Worm (Caenorhabditis elegans) whole organism, young adult: ENCODE data around the gene C01G5.9.

Experiments used
- B0019.2 ChIP-seq: fragments of 200-800 bp; sonication (Bioruptor generic); conservative IDR thresholded peaks from 2 replicates; pipeline ENCODE4 v1.3.6; 2022; ENCODE audit warnings: missing genetic modification reagents, missing genetic modification characterization, missing compliant biosample characterization
- F39B2.1 ChIP-seq: fragments of 200-800 bp; sonication (Bioruptor generic); IDR thresholded peaks from 2 replicates; pipeline ENCODE4 v1.3.6; 2022; ENCODE audit warnings: missing genetic modification reagents, missing genetic modification characterization, missing compliant biosample characterization
- F49E8.2 ChIP-seq: sonication (generic microtip); optimal IDR thresholded peaks from 3 replicates; lab custom pipeline; 2017; ENCODE audit warnings: missing genetic modification characterization, mild to moderate bottlenecking, missing compliant biosample characterization, antibody characterized with exemption, moderate library complexity; ENCODE audit not compliant: insufficient read depth
- F52B5.7 ChIP-seq: sonication (generic microtip); optimal IDR thresholded peaks from 2 replicates; lab custom pipeline; 2016; ENCODE audit warnings: mild to moderate bottlenecking, missing genetic modification characterization, missing compliant biosample characterization
- F57C9.4 ChIP-seq: sonication (generic microtip); optimal IDR thresholded peaks from 2 replicates; lab custom pipeline; 2017; ENCODE audit warnings: mild to moderate bottlenecking, missing genetic modification characterization, missing compliant biosample characterization
- K12H6.12 ChIP-seq: fragments of 200-800 bp; sonication (Bioruptor generic); optimal IDR thresholded peaks from 2 replicates; lab custom pipeline; 2018; ENCODE audit warnings: mild to moderate bottlenecking, missing genetic modification characterization, missing compliant biosample characterization
- Y53F4B.3 ChIP-seq: fragments of 200-800 bp; sonication (Bioruptor generic); IDR thresholded peaks from 2 replicates; pipeline ENCODE4 v1.3.6; 2022; ENCODE audit warnings: missing genetic modification reagents, missing genetic modification characterization, missing compliant biosample characterization
- Y53G8AR.9 ChIP-seq: fragments of 200-800 bp; sonication (Bioruptor generic); conservative IDR thresholded peaks from 2 replicates; pipeline ENCODE4 v1.3.6; 2022; ENCODE audit warnings: missing genetic modification reagents, missing genetic modification characterization, missing compliant biosample characterization
- Y56A3A.18 ChIP-seq: fragments of 200-800 bp; sonication (Bioruptor generic); IDR thresholded peaks from 2 replicates; pipeline ENCODE4 v1.3.6; 2022; ENCODE audit warnings: missing genetic modification reagents, missing genetic modification characterization, missing compliant biosample characterization
- Y67H2A.10 ChIP-seq: fragments of 200-800 bp; sonication (Bioruptor generic); conservative IDR thresholded peaks from 2 replicates; pipeline ENCODE4 v1.3.6; 2022; ENCODE audit warnings: missing genetic modification reagents, missing genetic modification characterization, missing compliant biosample characterization
- Y95B8A.8 ChIP-seq: fragments of 200-800 bp; sonication (Bioruptor generic); IDR thresholded peaks from 2 replicates; pipeline ENCODE4 v1.3.6; 2022; ENCODE audit warnings: missing genetic modification reagents, missing genetic modification characterization, missing compliant biosample characterization
- akir-1 ChIP-seq: fragments of 200-800 bp; sonication (Bioruptor generic); optimal IDR thresholded peaks from 2 replicates; lab custom pipeline; 2018; ENCODE audit warnings: mild to moderate bottlenecking, missing genetic modification characterization, moderate library complexity, missing compliant biosample characterization
- aptf-2 ChIP-seq: fragments of 200-800 bp; sonication (Bioruptor generic); conservative IDR thresholded peaks from 2 replicates; pipeline ENCODE4 v1.3.6; 2022; ENCODE audit warnings: missing genetic modification reagents, missing genetic modification characterization, missing compliant biosample characterization
- bed-1 ChIP-seq: fragments of 200-800 bp; sonication (Bioruptor generic); IDR thresholded peaks from 2 replicates; pipeline ENCODE4 v1.3.6; 2022; ENCODE audit warnings: missing genetic modification reagents, missing genetic modification characterization, missing compliant biosample characterization
- ceh-27 ChIP-seq: fragments of 200-800 bp; sonication (Bioruptor generic); optimal IDR thresholded peaks from 2 replicates; lab custom pipeline; 2018; ENCODE audit warnings: mild to moderate bottlenecking, missing genetic modification characterization, moderate library complexity, missing compliant biosample characterization
- ceh-79 ChIP-seq: sonication (generic microtip); optimal IDR thresholded peaks from 2 replicates; lab custom pipeline; 2017; ENCODE audit warnings: mild to moderate bottlenecking, missing genetic modification characterization, missing compliant biosample characterization
- dox-1 ChIP-seq: fragments of 200-800 bp; sonication (Bioruptor generic); IDR thresholded peaks from 2 replicates; pipeline ENCODE4 v1.3.6; 2022; ENCODE audit warnings: missing genetic modification reagents, missing genetic modification characterization, missing compliant biosample characterization
- egl-44 ChIP-seq: fragments of 200-800 bp; sonication (Bioruptor generic); IDR thresholded peaks from 2 replicates; pipeline ENCODE4 v1.3.6; 2022; ENCODE audit warnings: missing genetic modification reagents, missing genetic modification characterization, missing compliant biosample characterization
- egrh-3 ChIP-seq: fragments of 200-800 bp; sonication (Bioruptor generic); IDR thresholded peaks from 2 replicates; pipeline ENCODE4 v1.3.6; 2022; ENCODE audit warnings: missing genetic modification reagents, missing genetic modification characterization, missing compliant biosample characterization
- him-1 ChIP-seq: sonication (generic microtip); optimal IDR thresholded peaks from 2 replicates; lab custom pipeline; 2016; ENCODE audit warnings: missing genotype, missing genetic modification reagents, missing genetic modification characterization, missing compliant biosample characterization
- lin-40 ChIP-seq: sonication (generic microtip); optimal IDR thresholded peaks from 2 replicates; lab custom pipeline; 2016; ENCODE audit warnings: missing genetic modification characterization, mild to moderate bottlenecking, missing compliant biosample characterization, missing genotype, missing genetic modification reagents
- lsy-27 ChIP-seq: sonication (generic microtip); optimal IDR thresholded peaks from 2 replicates; lab custom pipeline; 2017; ENCODE audit warnings: missing genetic modification characterization, mild to moderate bottlenecking, missing compliant biosample characterization, antibody characterized with exemption, missing genotype, borderline replicate concordance; ENCODE audit not compliant: insufficient read depth
- nhr-27 ChIP-seq: fragments of 200-800 bp; sonication (Bioruptor generic); optimal IDR thresholded peaks from 2 replicates; lab custom pipeline; 2018; ENCODE audit warnings: mild to moderate bottlenecking, missing genetic modification characterization, moderate library complexity, missing compliant biosample characterization
- nhr-80 ChIP-seq: sonication (generic microtip); optimal IDR thresholded peaks from 2 replicates; lab custom pipeline; 2016; ENCODE audit warnings: missing genetic modification characterization, missing compliant biosample characterization
- pha-4 ChIP-seq: fragments of 150-350 bp; sonication (generic microtip); optimal IDR thresholded peaks from 2 replicates; lab custom pipeline; 2014; ENCODE audit warnings: missing biosample characterization, missing genetic modification reagents, missing genetic modification characterization
- rpc-1 ChIP-seq, 2 experiments: fragments of 150-350 bp in 1 of 2; sonication (generic microtip) in 1 of 2; optimal IDR thresholded peaks; 2 replicates each; lab custom pipeline; 2014 to 2018; ENCODE audit warnings: missing biosample characterization in 1 of 2, missing genetic modification characterization in 1 of 2, missing genetic modification reagents in 1 of 2, missing genotype in 1 of 2
- snpc-1.1 ChIP-seq: sonication (generic microtip); optimal IDR thresholded peaks from 2 replicates; lab custom pipeline; 2017; ENCODE audit warnings: missing genetic modification characterization, mild to moderate bottlenecking, missing compliant biosample characterization, antibody characterized with exemption, moderate library complexity, missing genotype, missing genetic modification reagents; ENCODE audit not compliant: insufficient read depth
- snpc-1.3 ChIP-seq: sonication (generic microtip); optimal IDR thresholded peaks from 2 replicates; lab custom pipeline; 2017; ENCODE audit warnings: missing genetic modification characterization, mild to moderate bottlenecking, missing compliant biosample characterization, antibody characterized with exemption, moderate library complexity, missing genotype, missing genetic modification reagents; ENCODE audit not compliant: insufficient read depth
- snpc-3.4 ChIP-seq: sonication (generic microtip); optimal IDR thresholded peaks from 2 replicates; lab custom pipeline; 2017; ENCODE audit warnings: missing genetic modification characterization, mild to moderate bottlenecking, missing compliant biosample characterization, antibody characterized with exemption, moderate library complexity, missing genotype, missing genetic modification reagents
- snpc-4 ChIP-seq, 5 experiments: fragments of 150-350 bp in 1 of 5; sonication (generic microtip) in 4 of 5; optimal IDR thresholded peaks; 2 replicates each; lab custom pipeline; 2014 to 2018; ENCODE audit warnings: missing genetic modification characterization in 5 of 5, missing biosample characterization in 3 of 5, antibody characterized with exemption in 2 of 5, mild to moderate bottlenecking in 2 of 5, missing compliant biosample characterization in 2 of 5, missing genotype in 2 of 5, moderate library complexity in 2 of 5, missing genetic modification reagents in 1 of 5
- tbp1 ChIP-seq: fragments of 200-800 bp; sonication (Bioruptor generic); optimal IDR thresholded peaks from 2 replicates; lab custom pipeline; 2018; ENCODE audit warnings: mild to moderate bottlenecking, missing genetic modification characterization, missing compliant biosample characterization
- tbx-9 ChIP-seq: sonication (generic microtip); optimal IDR thresholded peaks from 2 replicates; lab custom pipeline; 2016; ENCODE audit warnings: borderline replicate concordance, missing genetic modification characterization, inconsistent platforms, missing compliant biosample characterization
- tlf-1 ChIP-seq: fragments of 200-800 bp; sonication (Bioruptor generic); optimal IDR thresholded peaks from 2 replicates; lab custom pipeline; 2018; ENCODE audit warnings: mild to moderate bottlenecking, missing genetic modification characterization, missing compliant biosample characterization
- unc-130 ChIP-seq: sonication (generic microtip); optimal IDR thresholded peaks from 2 replicates; lab custom pipeline; 2016; ENCODE audit warnings: missing genetic modification reagents, missing genetic modification characterization, missing compliant biosample characterization
- zim-3 ChIP-seq: sonication (generic microtip); optimal IDR thresholded peaks from 2 replicates; lab custom pipeline; 2017; ENCODE audit warnings: mild to moderate bottlenecking, missing genetic modification characterization, moderate library complexity, missing compliant biosample characterization
- ztf-18 ChIP-seq: sonication (generic microtip); optimal IDR thresholded peaks from 2 replicates; lab custom pipeline; 2016; ENCODE audit warnings: missing genotype, mild to moderate bottlenecking, missing genetic modification characterization, missing compliant biosample characterization
- ztf-26 ChIP-seq: sonication (generic microtip); optimal IDR thresholded peaks from 2 replicates; lab custom pipeline; 2017; ENCODE audit warnings: missing genetic modification characterization, missing compliant biosample characterization
- ztf-6 ChIP-seq: fragments of 200-800 bp; sonication (Bioruptor generic); IDR thresholded peaks from 2 replicates; pipeline ENCODE4 v1.3.6; 2022; ENCODE audit warnings: missing genetic modification reagents, missing genetic modification characterization, missing compliant biosample characterization

Gene C01G5.9

DNA sequence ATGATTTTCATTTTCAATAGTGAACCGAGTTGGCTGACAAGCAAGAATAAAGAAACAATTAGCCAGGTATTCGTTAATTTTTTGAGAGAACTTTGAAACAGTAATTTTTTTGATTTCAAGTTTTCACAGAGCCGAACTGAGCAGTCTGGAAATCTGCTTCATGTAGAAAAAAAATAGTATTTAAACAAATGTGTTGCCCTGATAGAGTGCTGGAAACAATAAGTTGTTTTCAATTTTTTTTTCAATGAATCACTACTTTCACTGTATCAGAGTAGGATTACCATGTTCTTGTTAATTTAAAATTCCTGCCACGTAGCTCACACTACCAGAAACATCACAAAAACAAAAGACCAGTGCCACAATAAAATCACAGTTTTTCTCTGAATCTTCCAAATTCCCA lies 19.3 kb upstream of the C01G5.9 start:
- TF ChIP-seq F52B5.7 (tag; lab: Kevin White, UChicago) (no peak), ztf-26 (tag; lab: Kevin White, UChicago) (no peak), unc-130 (GFP tag; lab: Kevin White, UChicago) (no peak), F39B2.1 (GFP tag; lab: Robert Waterston, UW) (no peak), Y56A3A.18 (GFP tag; lab: Robert Waterston, UW) (no peak), ceh-27 (GFP tag; lab: Kevin White, UChicago) (no peak), dox-1 (no peak), egl-44 (no peak), Y53G8AR.9 (no peak), ceh-79 (no peak), him-1 (no peak), aptf-2 (no peak), bed-1 (GFP tag; lab: Robert Waterston, UW) (no peak)

DNA sequence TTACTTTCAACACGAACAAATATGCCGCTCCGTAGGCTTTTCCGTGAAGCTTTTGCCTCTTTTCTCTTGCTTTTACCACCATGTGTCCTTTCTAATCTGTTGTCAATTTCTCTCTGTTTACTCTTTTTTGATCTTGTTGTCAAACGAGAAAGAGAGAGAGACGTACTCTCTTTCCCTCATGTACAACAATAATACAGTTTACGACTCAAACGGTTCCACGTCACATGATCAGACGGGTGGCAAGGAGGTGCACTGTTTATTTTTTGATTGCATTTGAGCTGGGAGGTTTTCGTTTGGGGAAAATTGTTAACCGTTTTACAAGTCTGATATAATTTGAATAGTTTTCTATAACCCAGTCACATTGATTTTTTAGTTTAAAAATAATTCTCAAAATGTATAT lies 18.9 kb upstream of the C01G5.9 start:
- no peak for TF ChIP-seq ztf-18 (tag; lab: Kevin White, UChicago)
- TF ChIP-seq pha-4: peak; percentile 86

DNA sequence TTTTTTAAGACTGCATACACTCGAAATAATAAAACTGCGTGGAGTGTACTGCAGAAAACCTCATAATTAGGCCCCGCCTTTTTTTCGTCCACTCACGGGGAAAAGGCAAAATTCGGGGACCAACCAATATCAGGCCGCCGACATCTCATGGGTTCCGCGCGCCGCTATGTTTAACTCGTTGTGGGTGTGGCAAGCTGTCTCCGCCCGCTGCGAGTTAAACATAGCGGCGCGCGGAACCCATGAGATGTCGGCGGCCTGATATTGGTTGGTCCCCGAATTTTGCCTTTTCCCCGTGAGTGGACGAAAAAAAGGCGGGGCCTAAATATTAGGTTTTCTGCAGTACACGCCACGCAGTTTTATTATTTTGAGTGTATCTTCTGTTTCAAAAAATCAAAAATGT lies 18.4 kb upstream of the C01G5.9 start:
- peak; percentile 2 for TF ChIP-seq snpc-3.4 (tag; lab: Kevin White, UChicago)
- TF ChIP-seq snpc-4 (GFP tag; optimal IDR thresholded peaks at IDR 0.05; lab: Kevin White, UChicago): peak; percentile 74
- TF ChIP-seq snpc-4 (tag; optimal IDR thresholded peaks at IDR 0.05; lab: Kevin White, UChicago): peak; percentile 67 to 96 (median 90)
- peak; percentile 81 for TF ChIP-seq snpc-1.1

ce11 chrIV:6502725-6503124 lies 17.0 kb upstream of the C01G5.9 start:
- no peak for TF ChIP-seq rpc-1 (optimal IDR thresholded peaks at IDR 0.05; lab: Kevin White, UChicago)
- TF ChIP-seq rpc-1 (tag; optimal IDR thresholded peaks at IDR 0.05; lab: Kevin White, UChicago): no peak
- no peak for TF ChIP-seq tlf-1 (GFP tag; lab: Kevin White, UChicago)
- no peak for TF ChIP-seq Y67H2A.10 (GFP tag; lab: Robert Waterston, UW)
- peak; percentile 65 for TF ChIP-seq nhr-80 (tag; lab: Kevin White, UChicago)
- TF ChIP-seq tbp1: no peak
- no peak for TF ChIP-seq Y95B8A.8 (GFP tag; lab: Robert Waterston, UW)
- TF ChIP-seq egrh-3 (GFP tag; lab: Robert Waterston, UW): no peak
- no peak for TF ChIP-seq akir-1
- TF ChIP-seq, all 124 proteins: peak for 1

DNA sequence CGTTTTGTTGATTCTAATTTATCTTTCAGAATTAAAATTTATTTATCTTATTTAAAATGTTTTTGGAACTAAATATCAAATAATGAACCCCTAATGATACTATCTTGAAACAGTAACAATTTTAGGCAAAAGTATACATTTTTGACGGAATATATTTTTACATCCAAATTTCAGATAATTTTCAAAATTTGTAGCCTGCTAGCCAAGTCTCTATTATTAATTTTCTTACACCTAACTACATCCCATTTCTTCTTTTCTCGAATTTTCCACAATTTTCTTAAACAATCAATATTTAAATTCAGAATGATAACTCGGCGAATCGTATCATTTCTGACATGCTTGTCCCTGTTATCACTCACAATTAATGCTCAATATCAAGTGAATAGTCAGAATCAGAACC lies 13.3 kb upstream of the C01G5.9 start, which contains the start of gene pqn-89:
Gene pqn-89 (plus strand): TSS at position 301 of the 400 bp plus-strand sequence.
- TF ChIP-seq snpc-1.3 (tag; lab: Kevin White, UChicago): no peak
- no peak for TF ChIP-seq aptf-2
- no peak for TF ChIP-seq F49E8.2 (tag; lab: Kevin White, UChicago)

DNA sequence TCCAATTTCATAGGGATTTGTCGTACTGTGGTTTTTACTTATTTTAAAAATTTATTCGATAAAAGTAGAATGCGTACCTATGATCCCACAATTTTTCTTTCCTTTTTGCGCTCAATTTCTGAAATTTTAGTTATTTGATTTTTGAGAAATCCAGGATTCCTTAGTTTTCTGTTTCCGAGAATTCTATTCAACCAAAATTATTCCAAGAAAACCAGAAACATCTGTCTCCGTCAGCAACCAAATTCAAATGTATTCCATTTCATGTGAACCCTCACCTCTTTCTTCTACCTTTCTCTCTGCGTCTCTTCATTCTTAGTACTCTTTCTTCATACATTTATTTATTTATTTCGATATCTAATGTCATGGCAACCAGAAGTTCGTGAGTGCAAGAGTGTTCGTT lies 7.9 kb upstream of the C01G5.9 start:
- TF ChIP-seq nhr-27 (tag; lab: Kevin White, UChicago): no peak
- no peak for TF ChIP-seq him-1
- no peak for TF ChIP-seq ztf-6 (GFP tag; lab: Robert Waterston, UW)
- no peak for TF ChIP-seq F57C9.4
- TF ChIP-seq K12H6.12: no peak
- no peak for TF ChIP-seq lin-40 (tag; lab: Kevin White, UChicago)
- no peak for TF ChIP-seq tbx-9 (tag; lab: Kevin White, UChicago)
- TF ChIP-seq B0019.2 (GFP tag; lab: Robert Waterston, UW): no peak
- TF ChIP-seq Y53F4B.3 (GFP tag; lab: Robert Waterston, UW): no peak
- TF ChIP-seq lsy-27 (tag; lab: Kevin White, UChicago): no peak
- TF ChIP-seq zim-3 (tag; lab: Kevin White, UChicago): no peak
- TF ChIP-seq snpc-1.1: no peak
